Fruit fly (Drosophila melanogaster) whole organism, wandering third instar larva: ENCODE data around the gene alpha-Man-IIa.

Experiments used
- Abd-B ChIP-seq: fragments of >200 bp; optimal IDR thresholded peaks from 2 replicates; lab custom pipeline; 2017; ENCODE audit warnings: missing biosample characterization, missing genetic modification characterization
- CG32264 ChIP-seq: fragments of 200-800 bp; sonication (Bioruptor generic); optimal IDR thresholded peaks from 2 replicates; lab custom pipeline; 2016; ENCODE audit warnings: missing biosample characterization, missing genetic modification characterization
- CG9705 ChIP-seq: fragments of 200-800 bp; sonication (Bioruptor generic); optimal IDR thresholded peaks from 2 replicates; lab custom pipeline; 2018; ENCODE audit warnings: missing biosample characterization, mild to moderate bottlenecking, missing genetic modification characterization
- CrebA ChIP-seq: fragments of 200-800 bp; sonication (Bioruptor generic); optimal IDR thresholded peaks from 2 replicates; lab custom pipeline; 2016; ENCODE audit warnings: missing biosample characterization, mild to moderate bottlenecking, missing genetic modification characterization, borderline replicate concordance
- Dfd ChIP-seq: fragments of >200 bp; optimal IDR thresholded peaks from 2 replicates; lab custom pipeline; 2017; ENCODE audit warnings: missing biosample characterization, missing genetic modification characterization
- Dif ChIP-seq: fragments of 200-275, 200-300 bp; sonication (Bioruptor generic); optimal IDR thresholded peaks from 2 replicates; lab custom pipeline; 2018; ENCODE audit warnings: missing biosample characterization, missing genetic modification characterization; ENCODE audit not compliant: partially characterized antibody
- GATAd ChIP-seq: sonication (Bioruptor generic); optimal IDR thresholded peaks from 2 replicates; lab custom pipeline; 2016; ENCODE audit warnings: missing biosample characterization, missing genetic modification characterization
- HLH106 ChIP-seq: fragments of 200-800 bp; optimal IDR thresholded peaks from 3 replicates; lab custom pipeline; 2019; ENCODE audit warnings: missing biosample characterization, mild to moderate bottlenecking, missing genetic modification characterization, moderate library complexity
- Hnf4 ChIP-seq: fragments of 200-800 bp; sonication (Bioruptor generic); optimal IDR thresholded peaks from 2 replicates; lab custom pipeline; 2016; ENCODE audit warnings: missing biosample characterization, mild to moderate bottlenecking, missing genetic modification characterization
- Hr78 ChIP-seq: fragments of >200 bp; optimal IDR thresholded peaks from 2 replicates; lab custom pipeline; 2017; ENCODE audit warnings: missing biosample characterization, missing genetic modification characterization
- Hr83 ChIP-seq: fragments of 200-300 bp; sonication (Bioruptor generic); optimal IDR thresholded peaks from 2 replicates; lab custom pipeline; 2016; ENCODE audit warnings: missing biosample characterization, mild to moderate bottlenecking, missing genetic modification characterization, moderate library complexity; ENCODE audit not compliant: poor library complexity, severe bottlenecking
- Jra ChIP-seq: sonication (Bioruptor generic); optimal IDR thresholded peaks from 2 replicates; lab custom pipeline; 2016; ENCODE audit warnings: missing biosample characterization, missing genetic modification characterization
- Mio ChIP-seq: sonication (Bioruptor generic); optimal IDR thresholded peaks from 2 replicates; lab custom pipeline; 2016; ENCODE audit warnings: missing biosample characterization, missing genetic modification characterization
- Myc ChIP-seq: fragments of >200 bp; optimal IDR thresholded peaks from 2 replicates; lab custom pipeline; 2017
- N ChIP-seq: fragments of >200 bp; optimal IDR thresholded peaks from 2 replicates; lab custom pipeline; 2018; ENCODE audit warnings: missing biosample characterization, missing external identifiers, missing genetic modification characterization
- OdsH ChIP-seq: fragments of 200-800 bp; sonication (Bioruptor generic); optimal IDR thresholded peaks from 2 replicates; lab custom pipeline; 2016; ENCODE audit warnings: missing biosample characterization, mild to moderate bottlenecking, missing genetic modification characterization
- Rel ChIP-seq, 2 experiments: fragments of 200-800 bp; sonication (Bioruptor generic) in 1 of 2; optimal IDR thresholded peaks; 2 replicates in 1 of 2; 3 replicates in 1 of 2; lab custom pipeline; 2016 to 2019; ENCODE audit warnings: mild to moderate bottlenecking in 2 of 2, missing biosample characterization in 2 of 2, missing genetic modification characterization in 2 of 2, moderate library complexity in 1 of 2
- Sp1 ChIP-seq: fragments of 200-800 bp; sonication (Bioruptor generic); optimal IDR thresholded peaks from 3 replicates; lab custom pipeline; 2019; ENCODE audit warnings: missing biosample characterization, mild to moderate bottlenecking, missing genetic modification characterization, moderate library complexity
- Vsx2 ChIP-seq: fragments of 200-300, 225-300 bp; sonication (Bioruptor generic); optimal IDR thresholded peaks from 2 replicates; lab custom pipeline; 2018; ENCODE audit warnings: missing biosample characterization, missing genetic modification characterization; ENCODE audit not compliant: partially characterized antibody
- br ChIP-seq: fragments of 200-800 bp; sonication (Bioruptor generic); optimal IDR thresholded peaks from 2 replicates; lab custom pipeline; 2016; ENCODE audit warnings: missing biosample characterization, missing genetic modification characterization
- brk ChIP-seq: fragments of 200-800 bp; sonication (Bioruptor generic); optimal IDR thresholded peaks from 2 replicates; lab custom pipeline; 2016; ENCODE audit warnings: missing biosample characterization, mild to moderate bottlenecking, missing genetic modification characterization
- dl ChIP-seq, 2 experiments: fragments of 175-275, 200-275 bp in 1 of 2; fragments of 200-275 bp in 1 of 2; sonication (Bioruptor generic); optimal IDR thresholded peaks; lab custom pipeline; 2018; ENCODE audit warnings: mild to moderate bottlenecking in 2 of 2, missing biosample characterization in 2 of 2, missing genetic modification characterization in 2 of 2, moderate library complexity in 2 of 2; ENCODE audit not compliant: partially characterized antibody in 2 of 2, insufficient read depth in 1 of 2
- dmrt93B ChIP-seq: fragments of 200-800 bp; sonication (Bioruptor generic); optimal IDR thresholded peaks from 2 replicates; lab custom pipeline; 2018; ENCODE audit warnings: missing biosample characterization, mild to moderate bottlenecking, missing genetic modification characterization
- dsf ChIP-seq: sonication (Bioruptor generic); optimal IDR thresholded peaks from 2 replicates; lab custom pipeline; 2016; ENCODE audit warnings: missing biosample characterization, missing genetic modification characterization, borderline replicate concordance
- ey ChIP-seq: fragments of 200-800 bp; sonication (Bioruptor generic); optimal IDR thresholded peaks from 2 replicates; lab custom pipeline; 2016; ENCODE audit warnings: missing biosample characterization, missing genetic modification characterization
- foxo ChIP-seq, 2 experiments: fragments of 200-800 bp; sonication (Bioruptor generic); optimal IDR thresholded peaks; 2 replicates in 1 of 2; 3 replicates in 1 of 2; lab custom pipeline; 2016 to 2017; ENCODE audit warnings: missing biosample characterization in 2 of 2, missing genetic modification characterization in 2 of 2
- fru ChIP-seq: fragments of 200-800 bp; sonication (Bioruptor generic); optimal IDR thresholded peaks from 3 replicates; lab custom pipeline; 2016; ENCODE audit warnings: missing biosample characterization, mild to moderate bottlenecking, missing genetic modification characterization
- h ChIP-seq: fragments of 200-800 bp; sonication (Bioruptor generic); optimal IDR thresholded peaks from 3 replicates; lab custom pipeline; 2016; ENCODE audit warnings: missing biosample characterization, mild to moderate bottlenecking, missing genetic modification characterization
- jim ChIP-seq: fragments of 175-275, 200-325 bp; sonication (Bioruptor generic); optimal IDR thresholded peaks from 2 replicates; lab custom pipeline; 2016; ENCODE audit warnings: missing biosample characterization, mild to moderate bottlenecking, missing genetic modification characterization
- lola ChIP-seq: fragments of >200 bp; optimal IDR thresholded peaks from 2 replicates; lab custom pipeline; 2017; ENCODE audit warnings: missing biosample characterization, missing genetic modification characterization
- pan ChIP-seq: fragments of >200 bp; optimal IDR thresholded peaks from 2 replicates; lab custom pipeline; 2017
- psq ChIP-seq: fragments of 200-800 bp; sonication (Bioruptor generic); optimal IDR thresholded peaks from 3 replicates; lab custom pipeline; 2017; ENCODE audit warnings: missing biosample characterization, mild to moderate bottlenecking, missing genetic modification characterization, moderate library complexity
- rgr ChIP-seq: fragments of 200-800 bp; sonication (Bioruptor generic); optimal IDR thresholded peaks from 3 replicates; lab custom pipeline; 2016; ENCODE audit warnings: missing biosample characterization, mild to moderate bottlenecking, missing genetic modification characterization
- sage ChIP-seq: fragments of 200-800 bp; sonication (Bioruptor generic); optimal IDR thresholded peaks from 2 replicates; lab custom pipeline; 2016; ENCODE audit warnings: missing biosample characterization, mild to moderate bottlenecking, missing genetic modification characterization
- sv ChIP-seq: fragments of 200-800 bp; sonication (Bioruptor generic); optimal IDR thresholded peaks from 3 replicates; lab custom pipeline; 2016; ENCODE audit warnings: missing biosample characterization, missing genetic modification characterization
- tai ChIP-seq: sonication (Bioruptor generic); optimal IDR thresholded peaks from 2 replicates; lab custom pipeline; 2016; ENCODE audit warnings: missing biosample characterization, missing genetic modification characterization
- usp ChIP-seq: fragments of >200 bp; optimal IDR thresholded peaks from 2 replicates; lab custom pipeline; 2017; ENCODE audit warnings: missing biosample characterization, missing genetic modification characterization
- woc ChIP-seq: sonication (Bioruptor generic); optimal IDR thresholded peaks from 2 replicates; lab custom pipeline; 2016; ENCODE audit warnings: missing biosample characterization, mild to moderate bottlenecking, missing genetic modification characterization

The alpha-Man-IIa gene

dm6 chr3R:9376789-9377188 is 35.6 kb upstream of the alpha-Man-IIa start:
- TF ChIP-seq psq: no peak
- no peak for TF ChIP-seq Rel (GFP tag; optimal IDR thresholded peaks at IDR 0.05; lab: Kevin White, UChicago)
- peak; percentile 63 for TF ChIP-seq Rel (tag; optimal IDR thresholded peaks at IDR 0.05; lab: Kevin White, UChicago)

dm6 chr3R:9378644-9379411 is 33.5 kb upstream of the alpha-Man-IIa start:
- TF ChIP-seq Dif (GFP tag; lab: Kevin White, UChicago) (peak; percentile 6), Dfd (GFP tag; lab: Kevin White, UChicago) (no peak), Vsx2 (peak; percentile 71), sage (GFP tag; lab: Kevin White, UChicago) (peak; percentile 86), usp (GFP tag; lab: Kevin White, UChicago) (no peak), dsf (GFP tag; lab: Kevin White, UChicago) (peak; percentile 61), dmrt93B (GFP tag; lab: Kevin White, UChicago) (peak; percentile 79), CrebA (peak; percentile 64), brk (GFP tag; lab: Kevin White, UChicago) (peak; percentile 81), pan (lab: Kevin White, UChicago) (no peak), Myc (lab: Kevin White, UChicago) (no peak), psq (peak; percentile 93), Rel (GFP tag; optimal IDR thresholded peaks at IDR 0.05; lab: Kevin White, UChicago) (peak; percentile 73), Rel (tag; optimal IDR thresholded peaks at IDR 0.05; lab: Kevin White, UChicago) (peak; percentile 68), Jra (GFP tag; lab: Kevin White, UChicago) (peak; percentile 51), dl (GFP tag; optimal IDR thresholded peaks at IDR 0.05; lab: Kevin White, UChicago; ENCODE audit: insufficient read depth in 1 of 2, partially characterized antibody in 2 of 2) (no peak), Hr83 (GFP tag; lab: Kevin White, UChicago) (peak; percentile 82), fru (GFP tag; lab: Kevin White, UChicago) (peak; percentile 96), CG32264 (GFP tag; lab: Kevin White, UChicago) (peak; percentile 73), woc (GFP tag; lab: Kevin White, UChicago) (peak; percentile 98), Abd-B (no peak), tai (peak; percentile 71), N (GFP tag; lab: Kevin White, UChicago) (no peak), h (peak; percentile 95), foxo (GFP tag; optimal IDR thresholded peaks at IDR 0.05; lab: Kevin White, UChicago) (peak in 1 of 2 experiments; percentile 93), Hnf4 (GFP tag; lab: Kevin White, UChicago) (peak; percentile 94), br (GFP tag; lab: Kevin White, UChicago) (peak; percentile 88), rgr (GFP tag; lab: Kevin White, UChicago) (peak; percentile 88), HLH106 (tag; lab: Kevin White, UChicago) (peak; percentile 95), Sp1 (GFP tag; lab: Kevin White, UChicago) (peak; percentile 96), OdsH (peak; percentile 93), sv (GFP tag; lab: Kevin White, UChicago) (no peak), CG9705 (GFP tag; lab: Kevin White, UChicago) (peak; percentile 76), ey (peak; percentile 88), jim (no peak), GATAd (GFP tag; lab: Kevin White, UChicago) (peak; percentile 11), lola (GFP tag; lab: Kevin White, UChicago) (no peak), Hr78 (no peak), Mio (GFP tag; lab: Kevin White, UChicago) (no peak)
